Fruit fly (Drosophila melanogaster): ENCODE results near the gene Ref1.

Ref1 gene

DNA sequence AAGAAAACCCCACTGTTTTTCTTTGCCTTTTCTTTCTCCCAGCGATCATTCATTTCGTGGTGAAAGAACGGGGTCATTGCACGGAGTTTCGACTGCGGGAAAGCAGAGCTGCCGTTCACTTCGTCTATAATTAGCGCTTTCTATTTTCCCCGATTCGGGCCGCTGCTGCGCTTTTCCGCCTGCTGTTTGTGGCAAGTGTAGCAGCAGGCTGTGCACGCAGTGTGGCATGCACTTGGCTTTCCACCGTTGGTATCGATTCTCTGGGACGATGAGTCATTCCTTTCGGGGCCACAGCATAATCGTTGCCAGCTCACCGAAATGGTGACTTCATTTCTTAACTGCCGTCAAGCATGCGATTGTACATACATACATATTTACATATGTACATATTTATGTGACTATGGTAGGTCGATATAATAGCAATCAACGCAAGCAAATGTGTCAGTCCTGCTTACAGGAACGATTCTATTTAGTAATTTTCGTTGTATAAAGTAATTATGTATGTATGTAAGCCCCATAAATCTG is 8.7 kb upstream of the Ref1 start (continued):
- TF ChIP-seq Asciz (GFP tag; optimal IDR thresholded peaks at IDR 0.05) = no peak
- peak in 1 of 2 experiments; percentile 22 for TF ChIP-seq Pdp1 (GFP tag; optimal IDR thresholded peaks at IDR 0.05)
- no peak for TF ChIP-seq hkb (optimal IDR thresholded peaks at IDR 0.05)
- 0 out of 2 replicates have a peak, but pooled peaks have one; percentile 32 for TF ChIP-seq hkb (GFP tag; IDR thresholded peaks at IDR 0.05)
- TF ChIP-seq esg (GFP tag; conservative IDR thresholded peaks at IDR 0.05) = no peak
- TF ChIP-seq pros (GFP tag; optimal IDR thresholded peaks at IDR 0.05) = peak; percentile 79
- peak; percentile 54 for TF ChIP-seq exex (tag; optimal IDR thresholded peaks at IDR 0.05)
- peak; percentile 70 for TF ChIP-seq onecut (GFP tag; IDR thresholded peaks at IDR 0.05)
- TF ChIP-seq CG17568 (GFP tag; optimal IDR thresholded peaks at IDR 0.05) = no peak
- no peak for TF ChIP-seq CG31441 (GFP tag; IDR thresholded peaks at IDR 0.05)
- TF ChIP-seq lmd (GFP tag; IDR thresholded peaks at IDR 0.05) = no peak
- no peak for TF ChIP-seq CG16813 (GFP tag; IDR thresholded peaks at IDR 0.05; ENCODE audit: partially characterized antibody)
- TF ChIP-seq Hand (GFP tag; optimal IDR thresholded peaks at IDR 0.05) = peak; percentile 14

DNA sequence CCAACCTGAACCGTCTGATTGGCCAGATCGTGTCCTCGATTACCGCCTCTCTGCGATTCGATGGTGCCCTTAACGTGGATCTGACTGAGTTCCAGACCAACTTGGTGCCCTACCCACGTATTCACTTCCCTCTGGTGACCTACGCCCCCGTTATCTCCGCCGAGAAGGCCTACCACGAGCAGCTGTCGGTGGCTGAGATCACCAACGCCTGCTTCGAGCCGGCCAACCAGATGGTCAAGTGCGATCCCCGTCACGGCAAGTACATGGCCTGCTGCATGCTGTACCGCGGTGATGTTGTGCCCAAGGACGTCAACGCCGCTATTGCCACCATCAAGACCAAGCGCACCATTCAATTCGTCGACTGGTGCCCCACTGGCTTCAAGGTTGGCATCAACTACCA is 7.7 kb upstream of the Ref1 start:
- TF ChIP-seq Atf-2 (GFP tag; optimal IDR thresholded peaks at IDR 0.05) = no peak
- no peak for TF ChIP-seq CG13287 (GFP tag; IDR thresholded peaks at IDR 0.05; ENCODE audit: partially characterized antibody)
- no peak for TF ChIP-seq lbe (GFP tag; optimal IDR thresholded peaks at IDR 0.05)
- TF ChIP-seq CG32532 (GFP tag; IDR thresholded peaks at IDR 0.05) = no peak
- no peak for TF ChIP-seq Trl (optimal IDR thresholded peaks at IDR 0.05)
- TF ChIP-seq Trl (GFP tag; optimal IDR thresholded peaks at IDR 0.05) = no peak
- no peak for TF ChIP-seq pan (optimal IDR thresholded peaks at IDR 0.05)
- TF ChIP-seq pan (GFP tag; optimal IDR thresholded peaks at IDR 0.05 in 1 of 2, IDR thresholded peaks at IDR 0.05 in 1 of 2) = no peak
- TF ChIP-seq gsb-n (tag; optimal IDR thresholded peaks at IDR 0.05) = no peak
- TF ChIP-seq sens (GFP tag) = peak; percentile 8
- TF ChIP-seq en (GFP tag; optimal IDR thresholded peaks at IDR 0.05) = no peak
- no peak for TF ChIP-seq pho (GFP tag; optimal IDR thresholded peaks at IDR 0.05)
- no peak for TF ChIP-seq Ets97D (GFP tag; optimal IDR thresholded peaks at IDR 0.05)
- no peak for TF ChIP-seq NC2α (GFP tag; optimal IDR thresholded peaks at IDR 0.05)
- TF ChIP-seq Ets65A (GFP tag) = peak; percentile 85
- TF ChIP-seq Nf-YB (GFP tag; optimal IDR thresholded peaks at IDR 0.05) = no peak
- no peak for TF ChIP-seq bowl (GFP tag; IDR thresholded peaks at IDR 0.05)
- TF ChIP-seq Spps (tag; optimal IDR thresholded peaks at IDR 0.05) = no peak
- TF ChIP-seq ab (GFP tag; optimal IDR thresholded peaks at IDR 0.05) = no peak
- no peak for TF ChIP-seq Bdp1 (GFP tag; optimal IDR thresholded peaks at IDR 0.05)
- no peak for TF ChIP-seq CG10543 (GFP tag; optimal IDR thresholded peaks at IDR 0.05)
- no peak for TF ChIP-seq lab (GFP tag; optimal IDR thresholded peaks at IDR 0.05)
- TF ChIP-seq CG34224 (GFP tag; IDR thresholded peaks at IDR 0.05; ENCODE audit: partially characterized antibody) = no peak
- TF ChIP-seq H2.0 (GFP tag; IDR thresholded peaks at IDR 0.05) = 0 out of 2 replicates have a peak, but pooled peaks have one; percentile 4
- TF ChIP-seq CG9932 (GFP tag; IDR thresholded peaks at IDR 0.05) = 0 out of 2 replicates have a peak, but pooled peaks have one; percentile 10
- TF ChIP-seq CG9797 (GFP tag; optimal IDR thresholded peaks at IDR 0.05) = no peak
- no peak for TF ChIP-seq mld (GFP tag; IDR thresholded peaks at IDR 0.05; ENCODE audit: partially characterized antibody)
- no peak for TF ChIP-seq sna (GFP tag; IDR thresholded peaks at IDR 0.05; ENCODE audit: partially characterized antibody)
- 0 out of 3 replicates have a peak, but pooled peaks have one; percentile 13 for TF ChIP-seq CG6791 (GFP tag; IDR thresholded peaks at IDR 0.05; ENCODE audit: partially characterized antibody)
- no peak for TF ChIP-seq CG10654 (GFP tag; optimal IDR thresholded peaks at IDR 0.05)
- no peak for TF ChIP-seq shn (GFP tag; optimal IDR thresholded peaks at IDR 0.05)
- no peak for TF ChIP-seq odd (GFP tag; optimal IDR thresholded peaks at IDR 0.05)
- TF ChIP-seq CG12299 (tag; optimal IDR thresholded peaks at IDR 0.05) = no peak
- no peak for TF ChIP-seq Xbp1 (GFP tag; optimal IDR thresholded peaks at IDR 0.05)
- TF ChIP-seq CG12104 (GFP tag; optimal IDR thresholded peaks at IDR 0.05) = no peak
- no peak for TF ChIP-seq HLH3B (GFP tag; IDR thresholded peaks at IDR 0.05)
- TF ChIP-seq tll (GFP tag; optimal IDR thresholded peaks at IDR 0.05) = no peak
- no peak for TF ChIP-seq nau (GFP tag; optimal IDR thresholded peaks at IDR 0.05)

Data from whole organism, embryonic.